Fruit fly (Drosophila melanogaster) Kc167 (cell line): ENCODE results near the gene f.

Experiments used
- Myc ChIP-seq: fragments of >200 bp; optimal IDR thresholded peaks from 2 replicates; lab custom pipeline; 2017; ENCODE audit warnings: missing external identifiers
- Sin3A ChIP-seq: fragments of >200 bp; optimal IDR thresholded peaks from 2 replicates; lab custom pipeline; 2018; ENCODE audit warnings: missing external identifiers
- h ChIP-seq: fragments of >200 bp; optimal IDR thresholded peaks from 3 replicates; lab custom pipeline; 2018; ENCODE audit warnings: missing external identifiers
- insv ChIP-seq: fragments of >200 bp; optimal IDR thresholded peaks from 3 replicates; lab custom pipeline; 2018; ENCODE audit warnings: missing external identifiers
- psq ChIP-seq: fragments of >200 bp; optimal IDR thresholded peaks from 2 replicates; lab custom pipeline; 2017; ENCODE audit warnings: missing external identifiers
- ttk ChIP-seq: sonication (Bioruptor generic); optimal IDR thresholded peaks from 2 replicates; lab custom pipeline; 2017; ENCODE audit warnings: missing external identifiers

- TF ChIP-seq h (lab: Kevin White, UChicago), result no peak
- no peak for TF ChIP-seq psq (lab: Kevin White, UChicago)
- no peak for TF ChIP-seq Myc (lab: Kevin White, UChicago)
- no peak for TF ChIP-seq insv (lab: Kevin White, UChicago)
- no peak for TF ChIP-seq Sin3A (lab: Kevin White, UChicago)
- no peak for TF ChIP-seq ttk
These were observed 51.7 kb downstream of the f start, which contains the start of gene CG8661 for dm6 chrX:17284400-17284799.
